Worm (Caenorhabditis elegans): ENCODE results near the gene F52C12.2.

- TF ChIP-seq him-1 (tag; optimal IDR thresholded peaks at IDR 0.05) (no peak), dao-5 (tag; optimal IDR thresholded peaks at IDR 0.05) (no peak), W03F9.2 (tag; optimal IDR thresholded peaks at IDR 0.05) (no peak)
Observed at ce11 chrIV:1964057-1964456, 10.7 kb downstream of the F52C12.2 start.

Data from whole organism, L4/young adult.